Worm (Caenorhabditis elegans) whole organism, young adult: ENCODE measurements around the gene T27E4.7.

Experiments used
- B0019.2 ChIP-seq: fragments of 200-800 bp; sonication (Bioruptor generic); conservative IDR thresholded peaks from 2 replicates; pipeline ENCODE4 v1.3.6; 2022; ENCODE audit warnings: missing genetic modification reagents, missing genetic modification characterization, missing compliant biosample characterization
- F52B5.7 ChIP-seq: sonication (generic microtip); optimal IDR thresholded peaks from 2 replicates; lab custom pipeline; 2016; ENCODE audit warnings: mild to moderate bottlenecking, missing genetic modification characterization, missing compliant biosample characterization
- Y95B8A.8 ChIP-seq: fragments of 200-800 bp; sonication (Bioruptor generic); IDR thresholded peaks from 2 replicates; pipeline ENCODE4 v1.3.6; 2022; ENCODE audit warnings: missing genetic modification reagents, missing genetic modification characterization, missing compliant biosample characterization
- cebp-1 ChIP-seq, 2 experiments: fragments of 200-800 bp in 1 of 2; sonication (Bioruptor generic) in 1 of 2; sonication (generic microtip) in 1 of 2; IDR thresholded peaks in 1 of 2; optimal IDR thresholded peaks in 1 of 2; 2 replicates each; pipeline versions ENCODE4 v1.3.6 to Lab custom; 2017 to 2022; ENCODE audit warnings: missing compliant biosample characterization in 2 of 2, missing genetic modification characterization in 2 of 2, mild to moderate bottlenecking in 1 of 2, missing genetic modification reagents in 1 of 2, moderate library complexity in 1 of 2
- chd-7 ChIP-seq: sonication (generic microtip); optimal IDR thresholded peaks from 2 replicates; lab custom pipeline; 2016; ENCODE audit warnings: mild to moderate bottlenecking, missing genetic modification characterization, moderate library complexity, missing compliant biosample characterization
- efl-1 ChIP-seq: fragments of 150-350 bp; optimal IDR thresholded peaks from 2 replicates; lab custom pipeline; 2014; ENCODE audit warnings: missing biosample characterization, missing genetic modification reagents, missing genetic modification characterization
- egl-18 ChIP-seq: fragments of 200-800 bp; sonication (Bioruptor generic); IDR thresholded peaks from 2 replicates; pipeline ENCODE4 v1.3.6; 2022; ENCODE audit warnings: missing genetic modification reagents, missing genetic modification characterization, missing compliant biosample characterization
- lir-1 ChIP-seq: fragments of 200-800 bp; sonication (Bioruptor generic); conservative IDR thresholded peaks from 2 replicates; pipeline ENCODE4 v1.3.6; 2022; ENCODE audit warnings: missing genetic modification reagents, missing genetic modification characterization, missing compliant biosample characterization
- mes-4 ChIP-seq: sonication (generic microtip); optimal IDR thresholded peaks from 2 replicates; lab custom pipeline; 2016; ENCODE audit warnings: missing genotype, missing genetic modification characterization, missing compliant biosample characterization
- mxl-1 ChIP-seq: sonication (generic microtip); optimal IDR thresholded peaks from 2 replicates; lab custom pipeline; 2016; ENCODE audit warnings: missing genetic modification characterization, missing compliant biosample characterization
- nfya-2 ChIP-seq: fragments of 200-800 bp; sonication (Bioruptor generic); IDR thresholded peaks from 2 replicates; pipeline ENCODE4 v1.3.6; 2022; ENCODE audit warnings: missing genetic modification reagents, missing genetic modification characterization, missing compliant biosample characterization
- rcor-1 ChIP-seq: fragments of 200-800 bp; sonication (Bioruptor generic); IDR thresholded peaks from 2 replicates; pipeline ENCODE4 v1.3.6; 2022; ENCODE audit warnings: missing genetic modification reagents, missing genetic modification characterization, missing compliant biosample characterization
- snpc-3.4 ChIP-seq: sonication (generic microtip); optimal IDR thresholded peaks from 2 replicates; lab custom pipeline; 2017; ENCODE audit warnings: missing genetic modification characterization, mild to moderate bottlenecking, missing compliant biosample characterization, antibody characterized with exemption, moderate library complexity, missing genotype, missing genetic modification reagents
- snpc-4 ChIP-seq, 5 experiments: fragments of 150-350 bp in 1 of 5; sonication (generic microtip) in 4 of 5; optimal IDR thresholded peaks; 2 replicates each; lab custom pipeline; 2014 to 2018; ENCODE audit warnings: missing genetic modification characterization in 5 of 5, missing biosample characterization in 3 of 5, antibody characterized with exemption in 2 of 5, mild to moderate bottlenecking in 2 of 5, missing compliant biosample characterization in 2 of 5, missing genotype in 2 of 5, moderate library complexity in 2 of 5, missing genetic modification reagents in 1 of 5

The T27E4.7 gene

DNA sequence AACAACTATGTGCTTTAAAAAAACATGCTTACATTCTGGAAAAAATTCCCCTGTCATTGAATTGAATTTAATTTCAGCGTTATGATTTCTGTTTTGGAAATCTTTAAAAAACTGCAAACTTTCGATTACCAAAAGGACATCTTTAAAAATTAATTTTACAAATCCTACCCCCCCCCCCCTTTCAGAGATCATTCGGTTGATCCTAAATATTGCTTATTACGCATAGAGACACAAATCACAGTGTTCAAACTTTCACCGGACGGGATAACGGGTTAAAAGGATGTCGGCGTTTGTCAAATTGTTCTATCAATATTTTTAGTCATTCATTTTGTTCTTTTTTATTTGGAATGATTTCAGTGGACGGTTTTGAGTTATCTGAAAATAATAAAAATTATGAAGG is 42.9 kb downstream of the T27E4.7 start, which contains the start of gene C25E10.4:
Gene C25E10.4 (plus strand): TSS at position 301 of the 400 bp plus-strand sequence.
- TF ChIP-seq rcor-1 (GFP tag; lab: Robert Waterston, UW) (no peak), egl-18 (GFP tag; lab: Robert Waterston, UW) (no peak), cebp-1 (GFP tag; IDR thresholded peaks at IDR 0.05; lab: Robert Waterston, UW) (no peak), cebp-1 (tag; optimal IDR thresholded peaks at IDR 0.05; lab: Kevin White, UChicago) (no peak), mes-4 (tag; lab: Kevin White, UChicago) (no peak), chd-7 (tag; lab: Kevin White, UChicago) (no peak), mxl-1 (no peak), efl-1 (GFP tag; lab: Kevin White, UChicago) (no peak), B0019.2 (GFP tag; lab: Robert Waterston, UW) (no peak), lir-1 (GFP tag; lab: Robert Waterston, UW) (no peak), Y95B8A.8 (GFP tag; lab: Robert Waterston, UW) (no peak)
- TF ChIP-seq, all 124 proteins: peak for 0

- TF ChIP-seq nfya-2 (no peak), snpc-3.4 (tag; lab: Kevin White, UChicago) (no peak), snpc-4 (GFP tag; optimal IDR thresholded peaks at IDR 0.05; lab: Kevin White, UChicago) (no peak), snpc-4 (tag; optimal IDR thresholded peaks at IDR 0.05; lab: Kevin White, UChicago) (no peak), F52B5.7 (no peak)
These were observed 45.9 kb downstream of the T27E4.7 start, which contains the start of gene C25E10.5 for ce11 chrV:9030248-9030647. TSS of gene C25E10.5 (plus strand) at chrV:9030548.
